Fruit fly (Drosophila melanogaster) whole organism, wandering third instar larva: ENCODE results near the gene dpr19.

Experiments
- CrebA ChIP-seq: fragments of 200-800 bp; sonication (Bioruptor generic); optimal IDR thresholded peaks from 2 replicates; lab custom pipeline; 2016; ENCODE audit warnings: missing biosample characterization, mild to moderate bottlenecking, missing genetic modification characterization, borderline replicate concordance
- Dif ChIP-seq: fragments of 200-275, 200-300 bp; sonication (Bioruptor generic); optimal IDR thresholded peaks from 2 replicates; lab custom pipeline; 2018; ENCODE audit warnings: missing biosample characterization, missing genetic modification characterization; ENCODE audit not compliant: partially characterized antibody
- Hnf4 ChIP-seq: fragments of 200-800 bp; sonication (Bioruptor generic); optimal IDR thresholded peaks from 2 replicates; lab custom pipeline; 2016; ENCODE audit warnings: missing biosample characterization, mild to moderate bottlenecking, missing genetic modification characterization
- Hr78 ChIP-seq: fragments of >200 bp; optimal IDR thresholded peaks from 2 replicates; lab custom pipeline; 2017; ENCODE audit warnings: missing biosample characterization, missing genetic modification characterization
- Myc ChIP-seq: fragments of >200 bp; optimal IDR thresholded peaks from 2 replicates; lab custom pipeline; 2017
- OdsH ChIP-seq: fragments of 200-800 bp; sonication (Bioruptor generic); optimal IDR thresholded peaks from 2 replicates; lab custom pipeline; 2016; ENCODE audit warnings: missing biosample characterization, mild to moderate bottlenecking, missing genetic modification characterization
- ey ChIP-seq: fragments of 200-800 bp; sonication (Bioruptor generic); optimal IDR thresholded peaks from 2 replicates; lab custom pipeline; 2016; ENCODE audit warnings: missing biosample characterization, missing genetic modification characterization
- usp ChIP-seq: fragments of >200 bp; optimal IDR thresholded peaks from 2 replicates; lab custom pipeline; 2017; ENCODE audit warnings: missing biosample characterization, missing genetic modification characterization

dm6 chr2L:10331066-10331847, 44.7 kb upstream of the dpr19 start, which contains the start of the genes Schip1 and Cox10:
- TF ChIP-seq usp (no peak), OdsH (no peak), Hnf4 (GFP tag; lab: Kevin White, UChicago) (no peak), Myc (no peak), Dif (GFP tag; lab: Kevin White, UChicago) (no peak), CrebA (GFP tag; lab: Kevin White, UChicago) (no peak), Hr78 (GFP tag; lab: Kevin White, UChicago) (no peak), ey (GFP tag; lab: Kevin White, UChicago) (no peak)
